Worm (Caenorhabditis elegans) whole organism, L2 larva: ENCODE results near the gene fbxa-156.
A peak's percentile ranks its signal among the peaks of the same experiment; 100 is the strongest.
"Not testable (repeated sequence)": the region's sequence is repeated elsewhere in the genome, so short reads cannot be mapped to it uniquely, and the experiment has no call there.

ENCODE experiments used
- C34F6.9 ChIP-seq: fragments of 150-350 bp; optimal IDR thresholded peaks from 2 replicates; lab custom pipeline; 2014; ENCODE audit warnings: missing biosample characterization, missing genetic modification characterization
- F13H6.1 ChIP-seq: sonication (generic microtip); optimal IDR thresholded peaks from 2 replicates; lab custom pipeline; 2016; ENCODE audit warnings: missing genetic modification characterization, missing compliant biosample characterization
- R02D3.7 ChIP-seq: fragments of 150-350 bp; optimal IDR thresholded peaks from 2 replicates; lab custom pipeline; 2014; ENCODE audit warnings: missing biosample characterization, missing genetic modification characterization
- alr-1 ChIP-seq: fragments of 150-350 bp; optimal IDR thresholded peaks from 2 replicates; lab custom pipeline; 2014; ENCODE audit warnings: missing biosample characterization, missing genetic modification characterization
- aly-2 ChIP-seq: fragments of 150-350 bp; optimal IDR thresholded peaks from 2 replicates; lab custom pipeline; 2014; ENCODE audit warnings: missing biosample characterization, missing genetic modification characterization
- ama-1 ChIP-seq: fragments of 150-350 bp; optimal IDR thresholded peaks from 2 replicates; lab custom pipeline; 2018; ENCODE audit warnings: inconsistent platforms
- blmp-1 ChIP-seq: sonication (generic microtip); optimal IDR thresholded peaks from 2 replicates; lab custom pipeline; 2017; ENCODE audit warnings: missing genetic modification characterization, mild to moderate bottlenecking, missing compliant biosample characterization, antibody characterized with exemption, moderate library complexity; ENCODE audit not compliant: insufficient read depth
- ceh-82 ChIP-seq: fragments of 150-350 bp; optimal IDR thresholded peaks from 2 replicates; lab custom pipeline; 2014; ENCODE audit warnings: missing biosample characterization, missing genetic modification characterization
- crh-2 ChIP-seq: sonication (generic microtip); optimal IDR thresholded peaks from 2 replicates; lab custom pipeline; 2017; ENCODE audit warnings: missing biosample characterization, missing genetic modification characterization
- egl-27 ChIP-seq: sonication (generic microtip); optimal IDR thresholded peaks from 3 replicates; lab custom pipeline; 2017; ENCODE audit warnings: missing biosample characterization, missing genetic modification reagents, missing genetic modification characterization
- elt-1 ChIP-seq: fragments of 150-350 bp; optimal IDR thresholded peaks from 2 replicates; lab custom pipeline; 2014; ENCODE audit warnings: missing biosample characterization, missing genetic modification characterization
- elt-3 ChIP-seq: sonication (generic microtip); optimal IDR thresholded peaks from 2 replicates; lab custom pipeline; 2017; ENCODE audit warnings: missing biosample characterization, missing genetic modification characterization
- fos-1 ChIP-seq: fragments of 150-350 bp; optimal IDR thresholded peaks from 2 replicates; lab custom pipeline; 2014; ENCODE audit warnings: missing biosample characterization, missing genetic modification characterization
- lin-11 ChIP-seq: fragments of 150-350 bp; sonication (generic microtip); optimal IDR thresholded peaks from 2 replicates; lab custom pipeline; 2014; ENCODE audit warnings: missing biosample characterization, missing genetic modification characterization, inconsistent platforms, mixed read lengths
- lin-13 ChIP-seq: fragments of 150-350 bp; optimal IDR thresholded peaks from 2 replicates; lab custom pipeline; 2014; ENCODE audit warnings: missing biosample characterization, missing genetic modification reagents, missing genetic modification characterization
- lin-39 ChIP-seq: fragments of 150-350 bp; optimal IDR thresholded peaks from 2 replicates; lab custom pipeline; 2014; ENCODE audit warnings: missing biosample characterization, missing genetic modification reagents, missing genetic modification characterization
- lsy-2 ChIP-seq, 2 experiments: fragments of 150-350 bp in 1 of 2; sonication (generic microtip) in 1 of 2; optimal IDR thresholded peaks; 2 replicates each; lab custom pipeline; 2014 to 2017; ENCODE audit warnings: missing biosample characterization in 2 of 2, missing genetic modification characterization in 2 of 2
- mab-5 ChIP-seq: fragments of 150-350 bp; optimal IDR thresholded peaks from 2 replicates; lab custom pipeline; 2014; ENCODE audit warnings: missing biosample characterization, missing genetic modification characterization
- mdl-1 ChIP-seq, 2 experiments: fragments of 150-350 bp in 1 of 2; sonication (generic microtip) in 1 of 2; optimal IDR thresholded peaks; 2 replicates each; lab custom pipeline; 2017; ENCODE audit warnings: missing biosample characterization in 2 of 2, missing genetic modification characterization in 2 of 2
- nhr-10 ChIP-seq: sonication (generic microtip); optimal IDR thresholded peaks from 2 replicates; lab custom pipeline; 2017; ENCODE audit warnings: missing biosample characterization, missing genetic modification characterization
- nhr-11 ChIP-seq: fragments of 150-350 bp; optimal IDR thresholded peaks from 2 replicates; lab custom pipeline; 2014; ENCODE audit warnings: missing biosample characterization, missing genetic modification characterization
- nhr-12 ChIP-seq: fragments of 150-350 bp; optimal IDR thresholded peaks from 2 replicates; lab custom pipeline; 2014; ENCODE audit warnings: missing biosample characterization, missing genetic modification characterization
- nhr-129 ChIP-seq: fragments of 150-350 bp; optimal IDR thresholded peaks from 2 replicates; lab custom pipeline; 2014; ENCODE audit warnings: missing biosample characterization, missing genetic modification characterization
- nhr-21 ChIP-seq: fragments of 150-350 bp; optimal IDR thresholded peaks from 2 replicates; lab custom pipeline; 2014; ENCODE audit warnings: missing biosample characterization, missing genetic modification characterization
- nhr-23 ChIP-seq: fragments of 150-350 bp; optimal IDR thresholded peaks from 2 replicates; lab custom pipeline; 2014; ENCODE audit warnings: missing biosample characterization, missing genetic modification reagents, missing genetic modification characterization
- nhr-237 ChIP-seq: fragments of 150-350 bp; optimal IDR thresholded peaks from 2 replicates; lab custom pipeline; 2014; ENCODE audit warnings: missing biosample characterization, missing genetic modification characterization
- nhr-25 ChIP-seq: fragments of 150-350 bp; sonication (generic microtip); optimal IDR thresholded peaks from 3 replicates; lab custom pipeline; 2014; ENCODE audit warnings: missing biosample characterization, missing genetic modification characterization
- nhr-6 ChIP-seq: fragments of 150-350 bp; optimal IDR thresholded peaks from 2 replicates; lab custom pipeline; 2014; ENCODE audit warnings: missing biosample characterization, missing genetic modification characterization
- sma-9 ChIP-seq, 2 experiments: fragments of 150-350 bp in 1 of 2; sonication (generic microtip) in 1 of 2; optimal IDR thresholded peaks; 2 replicates each; lab custom pipeline; 2014 to 2016; ENCODE audit warnings: missing genetic modification characterization in 2 of 2, mild to moderate bottlenecking in 1 of 2, missing biosample characterization in 1 of 2, missing compliant biosample characterization in 1 of 2, missing genetic modification reagents in 1 of 2, moderate library complexity in 1 of 2
- unc-39 ChIP-seq: fragments of 150-350 bp; optimal IDR thresholded peaks from 2 replicates; lab custom pipeline; 2014; ENCODE audit warnings: missing biosample characterization, missing genetic modification characterization
- unc-55 ChIP-seq: fragments of 150-350 bp; sonication (generic microtip); optimal IDR thresholded peaks from 3 replicates; lab custom pipeline; 2014; ENCODE audit warnings: missing biosample characterization, missing genetic modification reagents, missing genetic modification characterization
- unc-62 ChIP-seq: fragments of 150-350 bp; optimal IDR thresholded peaks from 2 replicates; lab custom pipeline; 2014; ENCODE audit warnings: missing biosample characterization, missing genetic modification reagents, missing genetic modification characterization
- zag-1 ChIP-seq: fragments of 150-350 bp; optimal IDR thresholded peaks from 2 replicates; lab custom pipeline; 2014; ENCODE audit warnings: missing biosample characterization, missing genetic modification characterization
- ztf-1 ChIP-seq: fragments of 200-800 bp; sonication (Bioruptor generic); conservative IDR thresholded peaks from 2 replicates; pipeline ENCODE4 v1.3.6; 2022; ENCODE audit warnings: missing genetic modification characterization, missing compliant biosample characterization
- ztf-11 ChIP-seq: sonication (generic microtip); optimal IDR thresholded peaks from 2 replicates; lab custom pipeline; 2017; ENCODE audit warnings: missing biosample characterization, missing genetic modification characterization
- ztf-4 ChIP-seq: fragments of 150-350 bp; optimal IDR thresholded peaks from 2 replicates; lab custom pipeline; 2014; ENCODE audit warnings: missing biosample characterization, missing genetic modification characterization

fbxa-156 gene

ce11 chrV:17918726-17919125, 22.1 kb upstream of the fbxa-156 start, which contains the start of gene C06H5.8:
Gene C06H5.8 (plus strand): TSS chrV:17919026.
- TF ChIP-seq unc-39 (tag; lab: Kevin White, UChicago): no peak
- TF ChIP-seq unc-62 (GFP tag; lab: Kevin White, UChicago): no peak
- TF ChIP-seq ztf-11: no peak
- TF ChIP-seq aly-2 (tag; lab: Kevin White, UChicago): no peak
- no peak for TF ChIP-seq mab-5 (tag; lab: Kevin White, UChicago)
- TF ChIP-seq F13H6.1 (tag; lab: Kevin White, UChicago): no peak
- no peak for TF ChIP-seq lin-13 (GFP tag; lab: Kevin White, UChicago)
- TF ChIP-seq lsy-2 (tag; optimal IDR thresholded peaks at IDR 0.05; lab: Kevin White, UChicago): no peak
- no peak for TF ChIP-seq elt-1 (tag; lab: Kevin White, UChicago)
- TF ChIP-seq alr-1 (tag; lab: Kevin White, UChicago): no peak
- TF ChIP-seq unc-55 (GFP tag; lab: Kevin White, UChicago): no peak
- no peak for TF ChIP-seq nhr-129
- no peak for TF ChIP-seq nhr-12 (tag; lab: Kevin White, UChicago)
- TF ChIP-seq ceh-82 (tag; lab: Kevin White, UChicago): no peak
- no peak for TF ChIP-seq nhr-237
- no peak for TF ChIP-seq ama-1 (lab: Kevin White, UChicago)
- TF ChIP-seq nhr-25 (tag; lab: Kevin White, UChicago): no peak
- TF ChIP-seq R02D3.7: no peak
- no peak for TF ChIP-seq egl-27 (tag; lab: Kevin White, UChicago)
- TF ChIP-seq elt-3: no peak
- TF ChIP-seq, all 48 proteins: peak for 0

ce11 chrV:17910019-17910418, 13.4 kb upstream of the fbxa-156 start, which contains the start of gene dcar-1:
Gene dcar-1 (plus strand): TSS chrV:17910319.
- no peak for TF ChIP-seq aly-2 (tag; lab: Kevin White, UChicago)
- no peak for TF ChIP-seq nhr-11 (tag; lab: Kevin White, UChicago)
- no peak for TF ChIP-seq blmp-1
- no peak for TF ChIP-seq nhr-23 (tag; lab: Kevin White, UChicago)
- no peak for TF ChIP-seq R02D3.7
- no peak for TF ChIP-seq F13H6.1 (tag; lab: Kevin White, UChicago)
- no peak for TF ChIP-seq nhr-12 (tag; lab: Kevin White, UChicago)
- TF ChIP-seq crh-2 (tag; lab: Kevin White, UChicago): no peak
- TF ChIP-seq lin-39 (tag; lab: Kevin White, UChicago): no peak
- no peak for TF ChIP-seq elt-1 (tag; lab: Kevin White, UChicago)

- TF ChIP-seq sma-9 (GFP tag; optimal IDR thresholded peaks at IDR 0.05; lab: Kevin White, UChicago) (peak; percentile 26), sma-9 (tag; optimal IDR thresholded peaks at IDR 0.05; lab: Kevin White, UChicago) (no peak), fos-1 (tag; lab: Kevin White, UChicago) (no peak), nhr-25 (tag; lab: Kevin White, UChicago) (peak; percentile 78), zag-1 (tag; lab: Kevin White, UChicago) (no peak), blmp-1 (peak; percentile 92), crh-2 (tag; lab: Kevin White, UChicago) (peak; percentile 7), nhr-21 (tag; lab: Kevin White, UChicago) (peak; percentile 40), nhr-129 (peak; percentile 4), elt-1 (tag; lab: Kevin White, UChicago) (no peak)
- TF ChIP-seq, all 48 proteins: peak for 6
Measured at ce11 chrV:17905765-17906164, 9.2 kb upstream of the fbxa-156 start.

ce11 chrV:17903829-17904228, 7.2 kb upstream of the fbxa-156 start, which contains the start of gene C06H5.14:
Gene C06H5.14 (plus strand): TSS chrV:17904129.
- not testable (repeated sequence) for TF ChIP-seq nhr-12, lin-11, C34F6.9 (tag; lab: Kevin White, UChicago)

ce11 chrV:17899503-17899902, 2.9 kb upstream of the fbxa-156 start, which contains the start of gene fbxa-157:
Gene fbxa-157 (plus strand): TSS chrV:17899803.
- TF ChIP-seq alr-1 (tag; lab: Kevin White, UChicago) (no peak), unc-62 (GFP tag; lab: Kevin White, UChicago) (no peak), nhr-11 (tag; lab: Kevin White, UChicago) (no peak), ztf-1 (GFP tag; lab: Robert Waterston, UW) (no peak), nhr-12 (tag; lab: Kevin White, UChicago) (no peak), ztf-4 (tag; lab: Kevin White, UChicago) (no peak), nhr-10 (tag; lab: Kevin White, UChicago) (no peak), egl-27 (tag; lab: Kevin White, UChicago) (no peak), nhr-6 (tag; lab: Kevin White, UChicago) (no peak), ceh-82 (tag; lab: Kevin White, UChicago) (no peak), unc-39 (tag; lab: Kevin White, UChicago) (no peak), nhr-25 (tag; lab: Kevin White, UChicago) (no peak), mdl-1 (tag; optimal IDR thresholded peaks at IDR 0.05; lab: Kevin White, UChicago) (no peak)
